Fruit fly (Drosophila melanogaster): ENCODE results near the gene Ubc7.

The Ubc7 gene

dm6 chrX:16640260-16641100 lies 47.0 kb downstream of the Ubc7 start, which contains the start of the genes SNRPG and mthl1 (continued):
- TF ChIP-seq CG7368 (GFP tag; optimal IDR thresholded peaks at IDR 0.05) (peak; percentile 29), achi (GFP tag; optimal IDR thresholded peaks at IDR 0.05) (peak; percentile 72), pdm3 (GFP tag; optimal IDR thresholded peaks at IDR 0.05) (peak; percentile 87), esn (GFP tag; optimal IDR thresholded peaks at IDR 0.05) (peak; percentile 75), CG3032 (tag; optimal IDR thresholded peaks at IDR 0.05) (peak; percentile 73), CG10631 (GFP tag; optimal IDR thresholded peaks at IDR 0.05) (peak; percentile 81), Ets96B (tag; optimal IDR thresholded peaks at IDR 0.05) (peak; percentile 54), topi (GFP tag; optimal IDR thresholded peaks at IDR 0.05) (peak; percentile 80), CG6792 (GFP tag; optimal IDR thresholded peaks at IDR 0.05) (peak; percentile 68), net (GFP tag; optimal IDR thresholded peaks at IDR 0.05) (peak; percentile 70), svp (GFP tag) (peak; percentile 94), CG6808 (GFP tag; optimal IDR thresholded peaks at IDR 0.05) (peak; percentile 36), Smox (GFP tag; optimal IDR thresholded peaks at IDR 0.05) (peak; percentile 78), CG6854 (GFP tag; optimal IDR thresholded peaks at IDR 0.05) (no peak), CG11902 (GFP tag; optimal IDR thresholded peaks at IDR 0.05) (peak; percentile 81), CG6276 (GFP tag; optimal IDR thresholded peaks at IDR 0.05) (peak; percentile 58), Lpt (GFP tag; optimal IDR thresholded peaks at IDR 0.05) (peak; percentile 70), CG4318 (GFP tag; optimal IDR thresholded peaks at IDR 0.05) (peak; percentile 78), Sox14 (GFP tag; optimal IDR thresholded peaks at IDR 0.05) (peak; percentile 82), dsx (GFP tag; optimal IDR thresholded peaks at IDR 0.05; ENCODE audit: poor library complexity, severe bottlenecking) (peak; percentile 28), Hr38 (GFP tag; optimal IDR thresholded peaks at IDR 0.05) (no peak), fkh (GFP tag; optimal IDR thresholded peaks at IDR 0.05) (no peak), OdsH (GFP tag; optimal IDR thresholded peaks at IDR 0.05) (peak; percentile 80), eg (GFP tag; IDR thresholded peaks at IDR 0.05) (peak; percentile 95), dac (GFP tag; optimal IDR thresholded peaks at IDR 0.05) (peak; percentile 69), vri (GFP tag; optimal IDR thresholded peaks at IDR 0.05) (peak; percentile 20), acj6 (GFP tag; optimal IDR thresholded peaks at IDR 0.05) (peak; percentile 75), CG1621 (tag; optimal IDR thresholded peaks at IDR 0.05) (peak; percentile 63), CG31627 (GFP tag; optimal IDR thresholded peaks at IDR 0.05) (peak; percentile 91), lz (GFP tag; optimal IDR thresholded peaks at IDR 0.05) (peak; percentile 83), Hr39 (GFP tag; optimal IDR thresholded peaks at IDR 0.05) (peak; percentile 90), Hr4 (GFP tag; optimal IDR thresholded peaks at IDR 0.05) (peak; percentile 53)

- TF ChIP-seq Blimp-1 (GFP tag; optimal IDR thresholded peaks at IDR 0.05) (no peak), fkh (GFP tag; optimal IDR thresholded peaks at IDR 0.05) (peak; percentile 83)
Measured at dm6 chrX:16641101-16641420, 47.6 kb downstream of the Ubc7 start.

- TF ChIP-seq Eip78C (GFP tag) (peak; percentile 51), Hr38 (GFP tag; optimal IDR thresholded peaks at IDR 0.05) (no peak), fkh (GFP tag; optimal IDR thresholded peaks at IDR 0.05) (peak; percentile 19), CG1621 (tag; optimal IDR thresholded peaks at IDR 0.05) (peak; percentile 5)
Measured at dm6 chrX:16643363-16643946, 50.0 kb downstream of the Ubc7 start.

dm6 chrX:16644535-16645131 lies 51.2 kb downstream of the Ubc7 start:
- TF ChIP-seq cyc (GFP tag; optimal IDR thresholded peaks at IDR 0.05), result no peak
- TF ChIP-seq Met (GFP tag; optimal IDR thresholded peaks at IDR 0.05), result no peak
- TF ChIP-seq svp (GFP tag), result no peak
- TF ChIP-seq CG6792 (GFP tag; optimal IDR thresholded peaks at IDR 0.05), result no peak
- TF ChIP-seq CG9139 (GFP tag; optimal IDR thresholded peaks at IDR 0.05), result no peak
- TF ChIP-seq fkh (GFP tag; optimal IDR thresholded peaks at IDR 0.05), result peak; percentile 85
